Fruit fly (Drosophila melanogaster): Measurements from ENCODE around the gene CG14662.

CG14662 gene

dm6 chr3R:5031881-5032280 is 47.8 kb upstream of the CG14662 start (continued):
- no peak for TF ChIP-seq Neu2 (GFP tag; optimal IDR thresholded peaks at IDR 0.05; ENCODE audit: borderline replicate concordance)
- no peak for TF ChIP-seq CG12391 (tag; optimal IDR thresholded peaks at IDR 0.05)
- no peak for TF ChIP-seq CG33557 (GFP tag; optimal IDR thresholded peaks at IDR 0.05)
- no peak for TF ChIP-seq CG1024 (GFP tag; IDR thresholded peaks at IDR 0.05)
- TF ChIP-seq CG4854 (GFP tag; optimal IDR thresholded peaks at IDR 0.05), result no peak
- TF ChIP-seq gsb-n (tag; optimal IDR thresholded peaks at IDR 0.05), result no peak
- peak; percentile 6 for TF ChIP-seq Sox102F (GFP tag; optimal IDR thresholded peaks at IDR 0.05)
- no peak for TF ChIP-seq hb (GFP tag; IDR thresholded peaks at IDR 0.05; ENCODE audit: partially characterized antibody)
- no peak for TF ChIP-seq CoRest (tag; optimal IDR thresholded peaks at IDR 0.05)
- TF ChIP-seq oc (tag; optimal IDR thresholded peaks at IDR 0.05), result peak; percentile 36
- TF ChIP-seq ewg (GFP tag; optimal IDR thresholded peaks at IDR 0.05), result no peak
- TF ChIP-seq lov (optimal IDR thresholded peaks at IDR 0.05), result no peak
- 0 out of 3 replicates have a peak, but pooled peaks have one; percentile 7 for TF ChIP-seq lov (GFP tag; IDR thresholded peaks at IDR 0.05)
- TF ChIP-seq CG14441 (GFP tag; IDR thresholded peaks at IDR 0.05), result no peak
- no peak for TF ChIP-seq run (tag; optimal IDR thresholded peaks at IDR 0.05)
- TF ChIP-seq CG2116 (GFP tag; optimal IDR thresholded peaks at IDR 0.05), result no peak
- TF ChIP-seq Ptx1 (GFP tag; IDR thresholded peaks at IDR 0.05), result no peak
- TF ChIP-seq Max (GFP tag; optimal IDR thresholded peaks at IDR 0.05), result no peak
- TF ChIP-seq CG7556 (GFP tag; optimal IDR thresholded peaks at IDR 0.05), result no peak
- TF ChIP-seq CG3847 (GFP tag; IDR thresholded peaks at IDR 0.05), result no peak
- no peak for TF ChIP-seq Myb (GFP tag; optimal IDR thresholded peaks at IDR 0.05)
- TF ChIP-seq phol (tag; optimal IDR thresholded peaks at IDR 0.05), result no peak
- no peak for TF ChIP-seq CG6689 (GFP tag; IDR thresholded peaks at IDR 0.05)
- TF ChIP-seq CG30431 (GFP tag; optimal IDR thresholded peaks at IDR 0.05), result no peak
- TF ChIP-seq eve (GFP tag; optimal IDR thresholded peaks at IDR 0.05), result no peak
- TF ChIP-seq tll (GFP tag; optimal IDR thresholded peaks at IDR 0.05), result no peak
- TF ChIP-seq CG15601 (tag; optimal IDR thresholded peaks at IDR 0.05), result peak; percentile 48
- no peak for TF ChIP-seq nerfin-2 (GFP tag; IDR thresholded peaks at IDR 0.05; ENCODE audit: partially characterized antibody)
- TF ChIP-seq Awh (GFP tag; IDR thresholded peaks at IDR 0.05), result 0 out of 2 replicates have a peak, but pooled peaks have one; percentile 7
- TF ChIP-seq CG12769 (tag; optimal IDR thresholded peaks at IDR 0.05), result peak; percentile 64
- TF ChIP-seq HLHmδ (GFP tag; optimal IDR thresholded peaks at IDR 0.05), result no peak
- no peak for TF ChIP-seq CG15696 (tag; optimal IDR thresholded peaks at IDR 0.05)
- TF ChIP-seq D19B (GFP tag; optimal IDR thresholded peaks at IDR 0.05), result no peak
- TF ChIP-seq PHDP (tag; optimal IDR thresholded peaks at IDR 0.05), result no peak
- no peak for TF ChIP-seq E2f2 (GFP tag; IDR thresholded peaks at IDR 0.05)
- peak in 1 of 2 experiments; percentile 11 for TF ChIP-seq Eip74EF (GFP tag; optimal IDR thresholded peaks at IDR 0.05)
- TF ChIP-seq vvl (GFP tag; IDR thresholded peaks at IDR 0.05), result 0 out of 2 replicates have a peak, but pooled peaks have one; percentile 39
- TF ChIP-seq CG7372 (GFP tag; IDR thresholded peaks at IDR 0.05), result no peak
- no peak for TF ChIP-seq Mes4 (GFP tag; optimal IDR thresholded peaks at IDR 0.05)
- no peak for TF ChIP-seq pan (optimal IDR thresholded peaks at IDR 0.05)
- no peak for TF ChIP-seq pan (GFP tag; optimal IDR thresholded peaks at IDR 0.05 in 1 of 2, IDR thresholded peaks at IDR 0.05 in 1 of 2)
- TF ChIP-seq sob (GFP tag; IDR thresholded peaks at IDR 0.05), result peak; percentile 28; the same call in 1 of the 2 replicates
- no peak for TF ChIP-seq eyg (GFP tag; optimal IDR thresholded peaks at IDR 0.05)
- TF ChIP-seq CG1603 (tag; optimal IDR thresholded peaks at IDR 0.05), result peak; percentile 13
- TF ChIP-seq esg (GFP tag; conservative IDR thresholded peaks at IDR 0.05), result no peak
- TF ChIP-seq Hmr (GFP tag; optimal IDR thresholded peaks at IDR 0.05), result no peak
- no peak for TF ChIP-seq CG34422 (GFP tag; IDR thresholded peaks at IDR 0.05)
- TF ChIP-seq hkb (optimal IDR thresholded peaks at IDR 0.05), result no peak
- no peak for TF ChIP-seq hkb (GFP tag; IDR thresholded peaks at IDR 0.05)
- TF ChIP-seq btn (GFP tag; optimal IDR thresholded peaks at IDR 0.05), result no peak
- TF ChIP-seq maf-S (GFP tag; optimal IDR thresholded peaks at IDR 0.05), result peak; percentile 13
